Fruit fly (Drosophila melanogaster): ENCODE results near the gene CG13287.

The CG13287 gene

DNA sequence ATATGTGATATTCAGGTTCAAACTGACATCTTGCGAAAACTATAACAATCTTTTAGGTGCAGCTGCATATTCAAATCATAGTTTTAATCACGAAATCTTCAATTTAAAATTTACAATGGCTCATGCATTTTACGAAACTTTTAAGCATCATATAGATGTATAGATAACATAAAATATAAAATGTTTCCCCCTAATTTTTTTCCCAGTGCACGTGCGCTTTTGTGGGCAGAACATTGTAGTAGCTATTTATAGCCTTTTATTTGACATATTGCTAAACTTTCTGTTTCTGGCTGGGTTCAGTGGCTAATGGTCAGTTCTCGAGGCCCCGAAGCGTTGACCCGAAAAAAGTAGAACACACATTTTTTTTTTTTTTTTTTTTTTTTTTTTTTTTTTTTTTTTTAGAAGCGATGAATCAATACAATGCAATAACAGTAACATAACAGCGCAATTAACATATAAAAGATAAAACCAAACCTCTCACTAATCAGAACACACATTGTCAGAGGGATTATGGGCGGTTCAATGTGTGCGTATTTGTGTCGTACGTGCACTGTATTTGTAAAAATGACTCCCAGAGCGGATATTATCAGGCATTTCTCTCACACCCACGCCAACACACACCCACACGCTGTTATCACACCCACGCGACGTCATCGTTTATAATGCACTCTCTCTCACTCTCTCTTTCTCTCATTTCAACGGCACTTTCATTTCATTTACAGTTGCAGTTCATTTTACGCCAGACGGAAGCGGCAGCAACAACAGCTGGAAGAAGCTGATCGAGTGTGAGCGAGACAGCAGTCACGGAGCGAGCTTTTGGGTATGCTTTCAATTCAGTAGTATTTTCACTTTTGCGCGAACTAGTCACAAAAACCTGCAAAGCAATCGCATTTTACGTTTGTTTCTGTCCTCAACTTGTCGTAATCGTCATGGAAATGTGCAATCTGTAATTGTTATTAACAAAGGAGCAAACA is 44.2 kb downstream of the CG13287 start (continued):
- TF ChIP-seq CG10959 (GFP tag; IDR thresholded peaks at IDR 0.05) (no peak), Poxn (GFP tag; IDR thresholded peaks at IDR 0.05) (no peak), lbe (GFP tag; optimal IDR thresholded peaks at IDR 0.05) (no peak), Abd-B (GFP tag; optimal IDR thresholded peaks at IDR 0.05) (peak; percentile 1), Scr (GFP tag; IDR thresholded peaks at IDR 0.05; ENCODE audit: partially characterized antibody) (no peak), tll (GFP tag; optimal IDR thresholded peaks at IDR 0.05) (no peak), CG9609 (GFP tag; optimal IDR thresholded peaks at IDR 0.05) (no peak), grau (tag; optimal IDR thresholded peaks at IDR 0.05) (peak; percentile 67), fd96Cb (tag; optimal IDR thresholded peaks at IDR 0.05) (peak; percentile 15), CG15601 (tag; optimal IDR thresholded peaks at IDR 0.05) (peak; percentile 38), CG30403 (GFP tag; optimal IDR thresholded peaks at IDR 0.05) (peak; percentile 59), CG10209 (GFP tag; optimal IDR thresholded peaks at IDR 0.05) (peak; percentile 47), CG10321 (GFP tag; IDR thresholded peaks at IDR 0.05) (no peak), ci (GFP tag; IDR thresholded peaks at IDR 0.05) (peak; percentile 64; the same call in 2 of the 3 replicates), E2f1 (GFP tag; IDR thresholded peaks at IDR 0.05) (no peak), CG18262 (tag; optimal IDR thresholded peaks at IDR 0.05) (peak; percentile 63), D (optimal IDR thresholded peaks at IDR 0.05) (no peak), D (GFP tag; optimal IDR thresholded peaks at IDR 0.05) (no peak), otp (GFP tag; IDR thresholded peaks at IDR 0.05) (no peak; the same call in 2 of the 3 replicates), CG11456 (GFP tag; IDR thresholded peaks at IDR 0.05) (no peak), run (tag; optimal IDR thresholded peaks at IDR 0.05) (no peak), Bgb (GFP tag; IDR thresholded peaks at IDR 0.05; ENCODE audit: partially characterized antibody) (no peak; the same call in 1 of the 2 replicates), trh (GFP tag; optimal IDR thresholded peaks at IDR 0.05) (no peak), Mrtf (GFP tag; IDR thresholded peaks at IDR 0.05) (no peak), Max (GFP tag; optimal IDR thresholded peaks at IDR 0.05) (no peak), Deaf1 (tag; optimal IDR thresholded peaks at IDR 0.05) (no peak), D19B (GFP tag; optimal IDR thresholded peaks at IDR 0.05) (peak; percentile 28), C15 (GFP tag; IDR thresholded peaks at IDR 0.05) (no peak), Rfx (GFP tag; IDR thresholded peaks at IDR 0.05) (peak; percentile 51), CG10565 (GFP tag; optimal IDR thresholded peaks at IDR 0.05) (no peak), insv (GFP tag; optimal IDR thresholded peaks at IDR 0.05) (no peak), CG3407 (GFP tag; optimal IDR thresholded peaks at IDR 0.05) (peak; percentile 18), CG18011 (GFP tag; optimal IDR thresholded peaks at IDR 0.05) (peak; percentile 3), CG17328 (GFP tag; IDR thresholded peaks at IDR 0.05) (peak; percentile 61), ftz-f1 (GFP tag; optimal IDR thresholded peaks at IDR 0.05) (no peak), HHEX (GFP tag; optimal IDR thresholded peaks at IDR 0.05) (no peak), gcm (GFP tag; optimal IDR thresholded peaks at IDR 0.05) (peak; percentile 13), mam (GFP tag; optimal IDR thresholded peaks at IDR 0.05) (no peak), CG2875 (GFP tag; optimal IDR thresholded peaks at IDR 0.05) (peak; percentile 53), grn (GFP tag; optimal IDR thresholded peaks at IDR 0.05) (peak; percentile 14), Sry-δ (GFP tag; optimal IDR thresholded peaks at IDR 0.05) (no peak), CG14441 (GFP tag; IDR thresholded peaks at IDR 0.05) (peak; percentile 46; the same call in 1 of the 2 replicates), sens (GFP tag) (peak; percentile 85), zen (tag; optimal IDR thresholded peaks at IDR 0.05) (no peak), Ada2b (GFP tag; IDR thresholded peaks at IDR 0.05) (0 out of 2 replicates have a peak, but pooled peaks have one; percentile 10), Aef1 (GFP tag; IDR thresholded peaks at IDR 0.05) (no peak), CG8290 (GFP tag; optimal IDR thresholded peaks at IDR 0.05) (no peak), CG8290 (tag; optimal IDR thresholded peaks at IDR 0.05) (no peak), fd64A (GFP tag; optimal IDR thresholded peaks at IDR 0.05) (peak; percentile 20)

Measured in whole organism, embryonic.